Fruit fly (Drosophila melanogaster) whole organism, embryonic: ENCODE measurements around the gene Eno.

Source experiments
- Aef1 ChIP-seq: fragments of 200-800 bp; sonication (Bioruptor generic); IDR thresholded peaks from 3 replicates; pipeline ENCODE4 v1.3.6; 2022; ENCODE audit warnings: missing biosample characterization, missing genetic modification characterization
- BEAF-32 ChIP-seq: fragments of 200-800 bp; sonication (Bioruptor generic); optimal IDR thresholded peaks from 3 replicates; lab custom pipeline; 2017; ENCODE audit warnings: missing biosample characterization, missing genetic modification characterization, mild to moderate bottlenecking, moderate library complexity, missing genetic modification reagents
- BtbVII ChIP-seq: fragments of 200-800 bp; sonication (Bioruptor generic); optimal IDR thresholded peaks from 3 replicates; lab custom pipeline; 2017; ENCODE audit warnings: missing biosample characterization, mild to moderate bottlenecking, missing genetic modification characterization
- CG10979 ChIP-seq: fragments of 200-800 bp; sonication (Bioruptor generic); optimal IDR thresholded peaks from 2 replicates; lab custom pipeline; 2018; ENCODE audit warnings: missing biosample characterization, mild to moderate bottlenecking, missing genetic modification characterization, moderate library complexity
- CG12744 ChIP-seq: fragments of 200-800 bp; sonication (Bioruptor generic); optimal IDR thresholded peaks from 2 replicates; lab custom pipeline; 2016; ENCODE audit warnings: missing biosample characterization, missing genetic modification characterization
- CG14050 ChIP-seq: fragments of 200-800 bp; sonication (Bioruptor generic); IDR thresholded peaks from 3 replicates; pipeline ENCODE4 v1.3.6; 2022; ENCODE audit warnings: missing biosample characterization, missing genetic modification characterization
- CG14710 ChIP-seq: fragments of 200-800 bp; sonication (Bioruptor generic); optimal IDR thresholded peaks from 3 replicates; lab custom pipeline; 2019; ENCODE audit warnings: missing biosample characterization, mild to moderate bottlenecking, missing genetic modification characterization, moderate library complexity
- CG15601 ChIP-seq: fragments of 200-800 bp; sonication (Bioruptor generic); optimal IDR thresholded peaks from 3 replicates; lab custom pipeline; 2019; ENCODE audit warnings: missing biosample characterization, mild to moderate bottlenecking, missing genetic modification characterization, moderate library complexity
- CG17361 ChIP-seq: fragments of 200-800 bp; sonication (Bioruptor generic); IDR thresholded peaks from 3 replicates; pipeline ENCODE4 v1.3.6; 2022; ENCODE audit warnings: missing biosample characterization, missing genetic modification characterization
- CG17912 ChIP-seq: fragments of 200-800 bp; sonication (Bioruptor generic); optimal IDR thresholded peaks from 2 replicates; lab custom pipeline; 2018; ENCODE audit warnings: missing biosample characterization, mild to moderate bottlenecking, missing genetic modification characterization
- CG18599 ChIP-seq: fragments of 200-800 bp; sonication (Bioruptor generic); optimal IDR thresholded peaks from 3 replicates; lab custom pipeline; 2017; ENCODE audit warnings: missing biosample characterization, missing genetic modification characterization, mild to moderate bottlenecking, moderate library complexity, missing genetic modification reagents
- CG3065 ChIP-seq: fragments of 200-800 bp; sonication (Bioruptor generic); optimal IDR thresholded peaks from 2 replicates; lab custom pipeline; 2016; ENCODE audit warnings: missing biosample characterization, missing genetic modification characterization
- CG32532 ChIP-seq: fragments of 200-800 bp; sonication (Bioruptor generic); IDR thresholded peaks from 2 replicates; pipeline ENCODE4 v1.3.6; 2022; ENCODE audit warnings: missing biosample characterization, missing genetic modification characterization
- CG4820 ChIP-seq: fragments of 200-800 bp; sonication (Bioruptor generic); optimal IDR thresholded peaks from 3 replicates; lab custom pipeline; 2016; ENCODE audit warnings: missing biosample characterization, missing genetic modification characterization
- CG5245 ChIP-seq: fragments of 200-800 bp; sonication (Bioruptor generic); optimal IDR thresholded peaks from 3 replicates; lab custom pipeline; 2016; ENCODE audit warnings: missing biosample characterization, missing genetic modification characterization
- CG6683 ChIP-seq: fragments of 200-800 bp; sonication (Bioruptor generic); optimal IDR thresholded peaks from 2 replicates; lab custom pipeline; 2017; ENCODE audit warnings: missing biosample characterization, mild to moderate bottlenecking, missing genetic modification characterization, missing genetic modification reagents
- CG6689 ChIP-seq: fragments of 200-800 bp; sonication (Bioruptor generic); IDR thresholded peaks from 2 replicates; pipeline ENCODE4 v1.3.6; 2022; ENCODE audit warnings: missing biosample characterization, missing genetic modification characterization
- CG7987 ChIP-seq: fragments of 200-800 bp; sonication (Bioruptor generic); optimal IDR thresholded peaks from 2 replicates; lab custom pipeline; 2018; ENCODE audit warnings: missing biosample characterization, mild to moderate bottlenecking, missing genetic modification characterization, moderate library complexity
- CG9215 ChIP-seq: fragments of 200-800 bp; sonication (Bioruptor generic); IDR thresholded peaks from 2 replicates; pipeline ENCODE4 v1.3.6; 2022; ENCODE audit warnings: missing biosample characterization, missing genetic modification characterization
- CG9817 ChIP-seq: fragments of 200-800 bp; sonication (Bioruptor generic); optimal IDR thresholded peaks from 2 replicates; lab custom pipeline; 2018; ENCODE audit warnings: missing biosample characterization, mild to moderate bottlenecking, missing genetic modification characterization, moderate library complexity
- CHES-1-like ChIP-seq: fragments of 200-800 bp; sonication (Bioruptor generic); optimal IDR thresholded peaks from 2 replicates; lab custom pipeline; 2016; ENCODE audit warnings: missing biosample characterization, missing genetic modification characterization
- CkIIα-i1 ChIP-seq: fragments of 200-800 bp; sonication (Bioruptor generic); IDR thresholded peaks from 2 replicates; pipeline ENCODE4 v1.3.6; 2022; ENCODE audit warnings: missing biosample characterization, missing genetic modification characterization
- MTF-1 ChIP-seq: fragments of 200-800 bp; sonication (Bioruptor generic); optimal IDR thresholded peaks from 2 replicates; lab custom pipeline; 2018; ENCODE audit warnings: missing biosample characterization, mild to moderate bottlenecking, missing genetic modification characterization, borderline replicate concordance
- Neu2 ChIP-seq: fragments of 200-800 bp; sonication (Bioruptor generic); optimal IDR thresholded peaks from 3 replicates; lab custom pipeline; 2016; ENCODE audit warnings: missing biosample characterization, missing genetic modification characterization, borderline replicate concordance
- Oaz ChIP-seq: fragments of 200-800 bp; sonication (Bioruptor generic); IDR thresholded peaks from 2 replicates; pipeline ENCODE4 v1.3.6; 2022; ENCODE audit warnings: missing biosample characterization, missing genetic modification characterization
- Optix ChIP-seq: fragments of 200-800 bp; sonication (Bioruptor generic); IDR thresholded peaks from 3 replicates; pipeline ENCODE4 v1.3.6; 2022; ENCODE audit warnings: missing biosample characterization, missing genetic modification characterization
- Sox102F ChIP-seq: fragments of 200-800 bp; sonication (Bioruptor generic); optimal IDR thresholded peaks from 2 replicates; lab custom pipeline; 2018; ENCODE audit warnings: missing biosample characterization, mild to moderate bottlenecking, missing genetic modification characterization, moderate library complexity
- Sry-δ ChIP-seq: fragments of 200-800 bp; sonication (Bioruptor generic); optimal IDR thresholded peaks from 2 replicates; lab custom pipeline; 2016; ENCODE audit warnings: missing biosample characterization, missing genetic modification characterization
- TFAM ChIP-seq: fragments of 200-800 bp; sonication (Bioruptor generic); optimal IDR thresholded peaks from 2 replicates; lab custom pipeline; 2017; ENCODE audit warnings: missing biosample characterization, missing genetic modification characterization, inconsistent platforms
- amos ChIP-seq: fragments of 200-800 bp; sonication (Bioruptor generic); IDR thresholded peaks from 2 replicates; pipeline ENCODE4 v1.3.6; 2022; ENCODE audit warnings: missing biosample characterization, missing genetic modification characterization; ENCODE audit not compliant: partially characterized antibody
- ash1 ChIP-seq: fragments of 200-800 bp; sonication (Bioruptor generic); optimal IDR thresholded peaks from 2 replicates; lab custom pipeline; 2018; ENCODE audit warnings: missing biosample characterization, mild to moderate bottlenecking, missing genetic modification characterization
- cas ChIP-seq: fragments of 200-800 bp; sonication (Bioruptor generic); IDR thresholded peaks from 2 replicates; pipeline ENCODE4 v1.3.6; 2022; ENCODE audit warnings: missing biosample characterization, missing genetic modification characterization
- emc ChIP-seq: fragments of 200-800 bp; sonication (Bioruptor generic); optimal IDR thresholded peaks from 2 replicates; lab custom pipeline; 2016; ENCODE audit warnings: missing biosample characterization, missing genetic modification characterization
- gcm2 ChIP-seq: fragments of 200-800 bp; sonication (Bioruptor generic); optimal IDR thresholded peaks from 2 replicates; lab custom pipeline; 2016; ENCODE audit warnings: missing biosample characterization, missing genetic modification characterization
- gt ChIP-seq: fragments of 200-800 bp; sonication (Bioruptor generic); IDR thresholded peaks from 2 replicates; pipeline ENCODE4 v1.3.6; 2022; ENCODE audit warnings: missing biosample characterization, missing genetic modification characterization
- pros ChIP-seq: fragments of 200-800 bp; sonication (Bioruptor generic); optimal IDR thresholded peaks from 3 replicates; lab custom pipeline; 2019; ENCODE audit warnings: missing biosample characterization, mild to moderate bottlenecking, missing genetic modification characterization, moderate library complexity
- sens ChIP-seq: fragments of 200-800 bp; sonication (Bioruptor generic); peaks from one replicate; lab custom pipeline; 2016; ENCODE audit warnings: missing biosample characterization, missing genetic modification characterization
- stwl ChIP-seq: fragments of 200-800 bp; sonication (Bioruptor generic); optimal IDR thresholded peaks from 3 replicates; lab custom pipeline; 2018; ENCODE audit warnings: missing biosample characterization, mild to moderate bottlenecking, missing genetic modification characterization, moderate library complexity
- tll ChIP-seq, 2 experiments: fragments of 200-800 bp in 1 of 2; fragments of >200 bp in 1 of 2; sonication (Bioruptor generic) in 1 of 2; optimal IDR thresholded peaks; 2 replicates each; lab custom pipeline; 2017 to 2019; ENCODE audit warnings: missing biosample characterization in 2 of 2, missing genetic modification characterization in 2 of 2, mild to moderate bottlenecking in 1 of 2, moderate library complexity in 1 of 2
- twi ChIP-seq: fragments of 200-800 bp; optimal IDR thresholded peaks from 2 replicates; lab custom pipeline; 2019; ENCODE audit warnings: missing biosample characterization, mild to moderate bottlenecking, missing genetic modification characterization, moderate library complexity
- vnd ChIP-seq: fragments of 200-800 bp; sonication (Bioruptor generic); IDR thresholded peaks from 3 replicates; pipeline ENCODE4 v1.3.6; 2022; ENCODE audit warnings: missing biosample characterization, missing genetic modification characterization; ENCODE audit not compliant: partially characterized antibody
- zen ChIP-seq: fragments of 200-800 bp; sonication (Bioruptor generic); optimal IDR thresholded peaks from 3 replicates; lab custom pipeline; 2018; ENCODE audit warnings: missing biosample characterization, mild to moderate bottlenecking, missing genetic modification characterization, moderate library complexity

Gene Eno

dm6 chr2L:1729607-1730011 is at the start of gene Eno, which contains the start of gene CG31937 (continued):
- no peak for TF ChIP-seq gcm2 (GFP tag; lab: Kevin White, UChicago)
- no peak for TF ChIP-seq BtbVII
- TF ChIP-seq CG17361 (GFP tag; lab: Robert Waterston, UW) = no peak
- TF ChIP-seq Optix (GFP tag; lab: Robert Waterston, UW) = 0 out of 3 replicates have a peak, but pooled peaks have one; percentile 8
- TF ChIP-seq CG6683 (GFP tag; lab: Kevin White, UChicago) = no peak
- no peak for TF ChIP-seq cas (GFP tag; lab: Robert Waterston, UW)
- no peak for TF ChIP-seq CG14050 (GFP tag; lab: Robert Waterston, UW)
- TF ChIP-seq CG12744 (GFP tag; lab: Kevin White, UChicago) = peak; percentile 17
- peak; percentile 63; the same call in 1 of the 2 replicates for TF ChIP-seq CG9215
- TF ChIP-seq gt (GFP tag; lab: Robert Waterston, UW) = no peak
- TF ChIP-seq CG15601 (tag; lab: Kevin White, UChicago) = no peak
- TF ChIP-seq pros (GFP tag; lab: Kevin White, UChicago) = no peak
- TF ChIP-seq CHES-1-like (GFP tag; lab: Kevin White, UChicago) = peak; percentile 59
- peak; percentile 38 for TF ChIP-seq Sox102F (GFP tag; lab: Kevin White, UChicago)
- TF ChIP-seq CG18599 (GFP tag; lab: Kevin White, UChicago) = peak; percentile 39
- no peak for TF ChIP-seq CG17912 (GFP tag; lab: Kevin White, UChicago)
- TF ChIP-seq CG9817 (tag; lab: Kevin White, UChicago) = peak; percentile 53
- TF ChIP-seq CG6689 (GFP tag; lab: Robert Waterston, UW) = peak; percentile 61
- TF ChIP-seq CG32532 = peak; percentile 80
- TF ChIP-seq CG14710 = peak; percentile 1
- no peak for TF ChIP-seq MTF-1 (GFP tag; lab: Kevin White, UChicago)
- peak; percentile 93 for TF ChIP-seq sens (GFP tag; lab: Kevin White, UChicago)
- TF ChIP-seq CkIIα-i1 (GFP tag; lab: Robert Waterston, UW) = no peak
- no peak for TF ChIP-seq ash1 (GFP tag; lab: Kevin White, UChicago)
- TF ChIP-seq twi (tag; lab: Kevin White, UChicago) = no peak
- TF ChIP-seq TFAM (GFP tag; lab: Kevin White, UChicago) = no peak
- TF ChIP-seq CG10979 (tag; lab: Kevin White, UChicago) = peak; percentile 3
- no peak for TF ChIP-seq CG3065 (GFP tag; lab: Kevin White, UChicago)
- TF ChIP-seq vnd (GFP tag; lab: Robert Waterston, UW) = no peak
- TF ChIP-seq Oaz (GFP tag; lab: Robert Waterston, UW) = peak; percentile 56; the same call in 1 of the 2 replicates
- peak; percentile 54; the same call in 2 of the 3 replicates for TF ChIP-seq Aef1
- no peak for TF ChIP-seq zen (tag; lab: Kevin White, UChicago)
- TF ChIP-seq CG7987 (GFP tag; lab: Kevin White, UChicago) = peak; percentile 58
- no peak for TF ChIP-seq emc
- TF ChIP-seq CG5245 (GFP tag; lab: Kevin White, UChicago) = no peak

dm6 chr2L:1758853-1759252 is 29.4 kb upstream of the Eno start, which contains the start of gene CG17650:
CG17650 (minus strand) TSS chr2L:1759093.
- TF ChIP-seq Sry-δ (GFP tag; lab: Kevin White, UChicago) (peak; percentile 14), tll (GFP tag; optimal IDR thresholded peaks at IDR 0.05; lab: Kevin White, UChicago) (no peak), amos (GFP tag; lab: Robert Waterston, UW) (peak; percentile 29; the same call in 1 of the 2 replicates), Neu2 (peak; percentile 96), stwl (tag; lab: Kevin White, UChicago) (peak; percentile 48), CG4820 (GFP tag; lab: Kevin White, UChicago) (no peak), Aef1 (no peak), BEAF-32 (GFP tag; lab: Kevin White, UChicago) (peak; percentile 18)
